Worm (Caenorhabditis elegans): ENCODE measurements around the gene sur-7.

sur-7 gene

DNA sequence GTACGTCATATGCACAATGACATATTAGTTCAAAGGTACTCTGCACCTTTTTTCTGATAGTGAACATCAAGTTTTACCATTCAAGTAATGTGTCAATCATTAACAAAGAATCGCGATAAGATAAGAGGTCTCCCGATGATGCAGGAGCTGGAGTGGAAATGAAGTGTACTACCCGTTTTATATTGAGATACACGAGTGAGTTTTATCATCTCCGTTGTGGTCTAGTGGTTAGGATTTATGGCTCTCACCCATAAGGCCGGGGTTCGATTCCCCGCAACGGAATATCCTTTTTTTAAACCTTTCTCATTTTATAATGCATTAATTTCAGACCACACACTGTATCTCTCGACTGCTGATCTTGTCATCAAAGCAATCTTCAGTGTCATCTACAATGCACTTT, 1.5 kb downstream of the sur-7 start (continued):
- TF ChIP-seq snpc-1.1 (tag; optimal IDR thresholded peaks at IDR 0.05; ENCODE audit: insufficient read depth) (peak; percentile 62), Y67H2A.10 (GFP tag; conservative IDR thresholded peaks at IDR 0.05) (no peak), ceh-100 (GFP tag; IDR thresholded peaks at IDR 0.05) (peak; percentile 33; the same call in 1 of the 2 replicates), tbp1 (GFP tag; optimal IDR thresholded peaks at IDR 0.05) (peak; percentile 94), hsf-1 (GFP tag; IDR thresholded peaks at IDR 0.05) (0 out of 2 replicates have a peak, but pooled peaks have one; percentile 9), ceh-79 (tag; optimal IDR thresholded peaks at IDR 0.05) (no peak), ceh-27 (GFP tag; optimal IDR thresholded peaks at IDR 0.05) (no peak), T07F8.4 (tag; optimal IDR thresholded peaks at IDR 0.05) (peak; percentile 74), Y56A3A.18 (GFP tag; IDR thresholded peaks at IDR 0.05) (0 out of 2 replicates have a peak, but pooled peaks have one; percentile 51), lin-54 (GFP tag; optimal IDR thresholded peaks at IDR 0.05) (peak; percentile 42), atf-7 (tag; optimal IDR thresholded peaks at IDR 0.05) (peak; percentile 83), egrh-3 (GFP tag; IDR thresholded peaks at IDR 0.05) (no peak), zim-3 (tag; optimal IDR thresholded peaks at IDR 0.05) (peak; percentile 62), ZK185.1 (tag; optimal IDR thresholded peaks at IDR 0.05; ENCODE audit: poor library complexity, severe bottlenecking) (peak; percentile 87), sptf-2 (GFP tag; optimal IDR thresholded peaks at IDR 0.05) (no peak), gei-17 (GFP tag; optimal IDR thresholded peaks at IDR 0.05) (peak; percentile 57), lin-40 (tag; optimal IDR thresholded peaks at IDR 0.05) (peak; percentile 74), ztf-18 (tag; optimal IDR thresholded peaks at IDR 0.05) (peak; percentile 48), K11D2.4 (GFP tag; IDR thresholded peaks at IDR 0.05) (no peak), dpl-1 (GFP tag; optimal IDR thresholded peaks at IDR 0.05) (no peak), ztf-25 (GFP tag; IDR thresholded peaks at IDR 0.05) (peak; percentile 57; the same call in 1 of the 2 replicates), repo-1 (tag; optimal IDR thresholded peaks at IDR 0.05) (peak; percentile 76), snpc-3.4 (tag; optimal IDR thresholded peaks at IDR 0.05) (peak; percentile 82), T26A5.8 (tag; optimal IDR thresholded peaks at IDR 0.05) (no peak), F55B11.4 (tag; optimal IDR thresholded peaks at IDR 0.05; ENCODE audit: borderline replicate concordance, insufficient read depth) (no peak), Y79H2A.3 (GFP tag; conservative IDR thresholded peaks at IDR 0.05) (no peak), madf-10 (tag; optimal IDR thresholded peaks at IDR 0.05) (peak; percentile 74), F33H1.4 (GFP tag; IDR thresholded peaks at IDR 0.05) (no peak), ztf-22 (GFP tag; optimal IDR thresholded peaks at IDR 0.05) (peak; percentile 36), B0336.3 (GFP tag; IDR thresholded peaks at IDR 0.05) (peak; percentile 77), attf-3 (GFP tag; conservative IDR thresholded peaks at IDR 0.05) (no peak), bed-1 (GFP tag; IDR thresholded peaks at IDR 0.05) (no peak), ztf-3 (GFP tag; optimal IDR thresholded peaks at IDR 0.05) (no peak), F37B4.10 (GFP tag; IDR thresholded peaks at IDR 0.05) (no peak), F39B2.1 (GFP tag; IDR thresholded peaks at IDR 0.05) (no peak), F10E7.11 (tag; optimal IDR thresholded peaks at IDR 0.05) (no peak), unc-62 (GFP tag; optimal IDR thresholded peaks at IDR 0.05) (peak; percentile 69), dpff-1 (tag; optimal IDR thresholded peaks at IDR 0.05) (no peak), C06A6.2 (GFP tag; conservative IDR thresholded peaks at IDR 0.05) (no peak), rec-8 (tag; optimal IDR thresholded peaks at IDR 0.05) (peak; percentile 34 to 62), lin-26 (GFP tag; IDR thresholded peaks at IDR 0.05) (peak; percentile 85), egl-44 (GFP tag; IDR thresholded peaks at IDR 0.05) (0 out of 2 replicates have a peak, but pooled peaks have one; percentile 38), akir-1 (GFP tag; optimal IDR thresholded peaks at IDR 0.05) (peak; percentile 57), bed-2 (GFP tag; IDR thresholded peaks at IDR 0.05) (no peak), die-1 (tag; optimal IDR thresholded peaks at IDR 0.05) (peak; percentile 86), Y53F4B.3 (GFP tag; IDR thresholded peaks at IDR 0.05) (no peak), F22D6.2 (tag; optimal IDR thresholded peaks at IDR 0.05) (no peak), lag-1 (GFP tag; IDR thresholded peaks at IDR 0.05) (no peak), athp-1 (tag; optimal IDR thresholded peaks at IDR 0.05) (peak; percentile 39)
